Fruit fly (Drosophila melanogaster): Measurements from ENCODE around the gene CG3168.

CG3168 gene

DNA sequence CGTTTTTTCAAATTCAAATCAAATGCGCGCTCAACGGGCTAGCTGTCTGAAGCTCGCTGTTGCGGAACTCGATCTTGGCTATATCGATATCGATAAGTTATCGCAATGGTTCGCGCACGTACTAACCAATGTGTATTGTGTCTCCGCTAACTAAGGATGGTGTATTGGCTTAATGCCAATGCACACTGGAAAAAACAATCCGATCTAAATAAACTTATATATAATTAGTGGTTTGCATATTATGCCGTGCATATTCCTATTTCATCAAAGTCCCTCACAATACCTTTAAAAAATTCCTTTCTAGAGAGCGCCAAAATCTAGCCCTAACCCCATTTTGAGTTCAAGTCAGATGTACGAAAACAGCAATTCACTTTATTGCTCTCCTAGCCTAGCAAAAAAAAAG is 1.4 kb upstream of the CG3168 start (continued):
- TF ChIP-seq Myb (GFP tag; optimal IDR thresholded peaks at IDR 0.05) (peak; percentile 94), pita (GFP tag; optimal IDR thresholded peaks at IDR 0.05) (peak; percentile 86), CG5245 (GFP tag; optimal IDR thresholded peaks at IDR 0.05) (no peak), CG7372 (GFP tag; IDR thresholded peaks at IDR 0.05) (peak; percentile 32; the same call in 1 of the 2 replicates), CG12219 (GFP tag; optimal IDR thresholded peaks at IDR 0.05) (no peak), CG15073 (GFP tag; optimal IDR thresholded peaks at IDR 0.05) (no peak), dmrt11E (tag; optimal IDR thresholded peaks at IDR 0.05) (peak; percentile 15), ERR (GFP tag; optimal IDR thresholded peaks at IDR 0.05) (no peak), CG1603 (tag; optimal IDR thresholded peaks at IDR 0.05) (peak; percentile 87), NK7.1 (GFP tag; optimal IDR thresholded peaks at IDR 0.05) (no peak), Fer1 (GFP tag; optimal IDR thresholded peaks at IDR 0.05) (peak; percentile 43), CG12071 (GFP tag; optimal IDR thresholded peaks at IDR 0.05) (peak; percentile 3), CG17385 (GFP tag; optimal IDR thresholded peaks at IDR 0.05) (peak; percentile 32), CG12942 (GFP tag; optimal IDR thresholded peaks at IDR 0.05) (no peak), Neu2 (GFP tag; optimal IDR thresholded peaks at IDR 0.05; ENCODE audit: borderline replicate concordance) (no peak), CG8281 (tag; optimal IDR thresholded peaks at IDR 0.05) (no peak), fu2 (GFP tag; optimal IDR thresholded peaks at IDR 0.05) (no peak), Ets97D (GFP tag; optimal IDR thresholded peaks at IDR 0.05) (peak; percentile 87), gro (GFP tag; optimal IDR thresholded peaks at IDR 0.05) (peak; percentile 56), CG3281 (GFP tag; optimal IDR thresholded peaks at IDR 0.05) (peak; percentile 15), pzg (GFP tag; optimal IDR thresholded peaks at IDR 0.05) (peak; percentile 95), CG32532 (GFP tag; IDR thresholded peaks at IDR 0.05) (peak; percentile 74; the same call in 1 of the 2 replicates), nmo (GFP tag; optimal IDR thresholded peaks at IDR 0.05) (peak; percentile 39), CG17186 (GFP tag; optimal IDR thresholded peaks at IDR 0.05) (peak; percentile 93), hb (GFP tag; IDR thresholded peaks at IDR 0.05; ENCODE audit: partially characterized antibody) (peak; percentile 76), luna (GFP tag; optimal IDR thresholded peaks at IDR 0.05) (no peak), CG30403 (GFP tag; optimal IDR thresholded peaks at IDR 0.05) (peak; percentile 44), CG6683 (GFP tag; optimal IDR thresholded peaks at IDR 0.05) (no peak), CG10274 (GFP tag; optimal IDR thresholded peaks at IDR 0.05) (no peak), Xbp1 (GFP tag; optimal IDR thresholded peaks at IDR 0.05) (peak; percentile 61), CG18011 (GFP tag; optimal IDR thresholded peaks at IDR 0.05) (peak; percentile 98), vfl (GFP tag; optimal IDR thresholded peaks at IDR 0.05) (peak; percentile 53), CG7963 (GFP tag; IDR thresholded peaks at IDR 0.05; ENCODE audit: partially characterized antibody) (peak; percentile 67; the same call in 2 of the 3 replicates), CG7839 (tag; optimal IDR thresholded peaks at IDR 0.05) (peak; percentile 31), CG6272 (GFP tag; IDR thresholded peaks at IDR 0.05) (peak; percentile 26; the same call in 1 of the 2 replicates), bsh (GFP tag; optimal IDR thresholded peaks at IDR 0.05) (peak in 1 of 2 experiments; percentile 35), dmrt99B (tag; optimal IDR thresholded peaks at IDR 0.05) (peak; percentile 17), gce (GFP tag; IDR thresholded peaks at IDR 0.05) (peak; percentile 50; the same call in 1 of the 3 replicates), Chrac-16 (GFP tag; optimal IDR thresholded peaks at IDR 0.05) (peak; percentile 19), CG11696 (GFP tag; IDR thresholded peaks at IDR 0.05) (no peak), CG2120 (GFP tag; optimal IDR thresholded peaks at IDR 0.05) (peak; percentile 57), Ada2b (GFP tag; IDR thresholded peaks at IDR 0.05) (peak; percentile 48), CG7745 (tag; optimal IDR thresholded peaks at IDR 0.05) (no peak), H2.0 (GFP tag; IDR thresholded peaks at IDR 0.05) (peak; percentile 50), Hmr (GFP tag; optimal IDR thresholded peaks at IDR 0.05) (peak; percentile 77), CG10147 (GFP tag; optimal IDR thresholded peaks at IDR 0.05) (peak; percentile 22), CG17328 (GFP tag; IDR thresholded peaks at IDR 0.05) (peak; percentile 68), Nf-YC (tag; optimal IDR thresholded peaks at IDR 0.05) (peak; percentile 27), mam (GFP tag; optimal IDR thresholded peaks at IDR 0.05) (peak; percentile 48), onecut (GFP tag; IDR thresholded peaks at IDR 0.05) (peak; percentile 29; the same call in 1 of the 2 replicates)

Data from whole organism, embryonic.